Fruit fly (Drosophila melanogaster) whole organism, embryonic: Measurements from ENCODE around the gene Acp76A.
A peak's percentile ranks its signal among the peaks of the same experiment; 100 is the strongest.

Source experiments
- Abd-B ChIP-seq: fragments of 200-800 bp; sonication (Bioruptor generic); optimal IDR thresholded peaks from 2 replicates; lab custom pipeline; 2018; ENCODE audit warnings: missing biosample characterization, mild to moderate bottlenecking, missing genetic modification characterization, moderate library complexity
- Asciz ChIP-seq: fragments of 200-800 bp; sonication (Bioruptor generic); optimal IDR thresholded peaks from 2 replicates; lab custom pipeline; 2017; ENCODE audit warnings: missing biosample characterization, mild to moderate bottlenecking, missing genetic modification characterization, missing genetic modification reagents
- CG10979 ChIP-seq: fragments of 200-800 bp; sonication (Bioruptor generic); optimal IDR thresholded peaks from 2 replicates; lab custom pipeline; 2018; ENCODE audit warnings: missing biosample characterization, mild to moderate bottlenecking, missing genetic modification characterization, moderate library complexity
- CG12104 ChIP-seq: fragments of 200-800 bp; sonication (Bioruptor generic); optimal IDR thresholded peaks from 3 replicates; lab custom pipeline; 2016; ENCODE audit warnings: missing biosample characterization, missing genetic modification characterization
- CG12299 ChIP-seq: fragments of 200-800 bp; sonication (Bioruptor generic); optimal IDR thresholded peaks from 2 replicates; lab custom pipeline; 2018; ENCODE audit warnings: missing biosample characterization, mild to moderate bottlenecking, missing genetic modification characterization
- CG1603 ChIP-seq: fragments of 200-800 bp; sonication (Bioruptor generic); optimal IDR thresholded peaks from 2 replicates; lab custom pipeline; 2019; ENCODE audit warnings: missing biosample characterization, mild to moderate bottlenecking, missing genetic modification characterization, moderate library complexity
- CG16815 ChIP-seq: fragments of 200-800 bp; sonication (Bioruptor generic); optimal IDR thresholded peaks from 3 replicates; lab custom pipeline; 2017; ENCODE audit warnings: missing biosample characterization, mild to moderate bottlenecking, missing genetic modification characterization
- CG17361 ChIP-seq: fragments of 200-800 bp; sonication (Bioruptor generic); IDR thresholded peaks from 3 replicates; pipeline ENCODE4 v1.3.6; 2022; ENCODE audit warnings: missing biosample characterization, missing genetic modification characterization
- CG17568 ChIP-seq: fragments of 200-800 bp; sonication (Bioruptor generic); optimal IDR thresholded peaks from 2 replicates; lab custom pipeline; 2018; ENCODE audit warnings: missing biosample characterization, mild to moderate bottlenecking, missing genetic modification characterization, moderate library complexity
- CG18011 ChIP-seq: fragments of 200-800 bp; sonication (Bioruptor generic); optimal IDR thresholded peaks from 2 replicates; lab custom pipeline; 2017; ENCODE audit warnings: missing biosample characterization, missing genetic modification characterization, mild to moderate bottlenecking, moderate library complexity, missing genotype
- CG2678 ChIP-seq: fragments of 200-800 bp; sonication (Bioruptor generic); optimal IDR thresholded peaks from 3 replicates; lab custom pipeline; 2019; ENCODE audit warnings: missing biosample characterization, mild to moderate bottlenecking, missing genetic modification characterization, moderate library complexity
- CG3065 ChIP-seq: fragments of 200-800 bp; sonication (Bioruptor generic); optimal IDR thresholded peaks from 2 replicates; lab custom pipeline; 2016; ENCODE audit warnings: missing biosample characterization, missing genetic modification characterization
- CG4424 ChIP-seq: fragments of 200-800 bp; sonication (Bioruptor generic); optimal IDR thresholded peaks from 3 replicates; lab custom pipeline; 2016; ENCODE audit warnings: missing biosample characterization, missing genetic modification characterization
- CG4730 ChIP-seq: fragments of 200-800 bp; sonication (Bioruptor generic); IDR thresholded peaks from 2 replicates; pipeline ENCODE4 v1.3.6; 2022; ENCODE audit warnings: missing biosample characterization, missing genetic modification characterization
- CG6765 ChIP-seq: fragments of 200-800 bp; sonication (Bioruptor generic); optimal IDR thresholded peaks from 3 replicates; lab custom pipeline; 2017; ENCODE audit warnings: missing biosample characterization, mild to moderate bottlenecking, missing genetic modification characterization
- CG7271 ChIP-seq: fragments of 200-800 bp; sonication (Bioruptor generic); optimal IDR thresholded peaks from 2 replicates; lab custom pipeline; 2018; ENCODE audit warnings: missing biosample characterization, mild to moderate bottlenecking, missing genetic modification characterization, moderate library complexity
- CG7556 ChIP-seq: fragments of 200-800 bp; sonication (Bioruptor generic); optimal IDR thresholded peaks from 2 replicates; lab custom pipeline; 2017; ENCODE audit warnings: missing biosample characterization, mild to moderate bottlenecking, missing genetic modification characterization
- CG7928 ChIP-seq: fragments of 200-800 bp; sonication (Bioruptor generic); optimal IDR thresholded peaks from 2 replicates; lab custom pipeline; 2017; ENCODE audit warnings: missing biosample characterization, mild to moderate bottlenecking, missing genetic modification characterization
- CG8281 ChIP-seq: fragments of 200-800 bp; sonication (Bioruptor generic); optimal IDR thresholded peaks from 2 replicates; lab custom pipeline; 2018; ENCODE audit warnings: missing biosample characterization, mild to moderate bottlenecking, missing genetic modification characterization, moderate library complexity
- CG8359 ChIP-seq: fragments of 200-800 bp; sonication (Bioruptor generic); optimal IDR thresholded peaks from 2 replicates; lab custom pipeline; 2017; ENCODE audit warnings: missing biosample characterization, mild to moderate bottlenecking, missing genetic modification characterization, borderline replicate concordance
- CG8765 ChIP-seq: fragments of 200-800 bp; sonication (Bioruptor generic); IDR thresholded peaks from 2 replicates; pipeline ENCODE4 v1.3.6; 2022; ENCODE audit warnings: missing biosample characterization, missing genetic modification characterization
- Dfd ChIP-seq, 2 experiments: fragments of >200 bp; optimal IDR thresholded peaks; 2 replicates each; lab custom pipeline; 2017; ENCODE audit warnings: missing biosample characterization in 2 of 2, missing genetic modification characterization in 2 of 2
- Fer1 ChIP-seq: fragments of 200-800 bp; sonication (Bioruptor generic); optimal IDR thresholded peaks from 2 replicates; lab custom pipeline; 2017; ENCODE audit warnings: missing biosample characterization, mild to moderate bottlenecking, missing genetic modification characterization
- Fer3 ChIP-seq: fragments of 200-800 bp; sonication (Bioruptor generic); optimal IDR thresholded peaks from 2 replicates; lab custom pipeline; 2018; ENCODE audit warnings: missing biosample characterization, mild to moderate bottlenecking, missing genetic modification characterization, moderate library complexity
- H2.0 ChIP-seq: fragments of 200-800 bp; sonication (Bioruptor generic); IDR thresholded peaks from 2 replicates; pipeline ENCODE4 v1.3.6; 2022; ENCODE audit warnings: missing biosample characterization, missing genetic modification characterization
- HmgZ ChIP-seq: fragments of 200-800 bp; sonication (Bioruptor generic); optimal IDR thresholded peaks from 2 replicates; lab custom pipeline; 2018; ENCODE audit warnings: missing biosample characterization, mild to moderate bottlenecking, missing genetic modification characterization
- Hsf ChIP-seq: fragments of 200-800 bp; sonication (Bioruptor generic); optimal IDR thresholded peaks from 3 replicates; lab custom pipeline; 2016; ENCODE audit warnings: missing biosample characterization, missing genetic modification characterization
- MBD-R2 ChIP-seq: fragments of 200-800 bp; sonication (Bioruptor generic); IDR thresholded peaks from 2 replicates; pipeline ENCODE4 v1.3.6; 2022; ENCODE audit warnings: missing biosample characterization, missing genetic modification characterization
- Nf-YB ChIP-seq: fragments of 200-800 bp; sonication (Bioruptor generic); optimal IDR thresholded peaks from 3 replicates; lab custom pipeline; 2019; ENCODE audit warnings: missing biosample characterization, mild to moderate bottlenecking, missing genetic modification characterization, moderate library complexity
- Nf-YC ChIP-seq: fragments of 200-800 bp; optimal IDR thresholded peaks from 3 replicates; lab custom pipeline; 2019; ENCODE audit warnings: missing biosample characterization, mild to moderate bottlenecking, missing genetic modification characterization, moderate library complexity
- Scr ChIP-seq: fragments of 200-800 bp; sonication (Bioruptor generic); IDR thresholded peaks from 2 replicates; pipeline ENCODE4 v1.3.6; 2022; ENCODE audit warnings: missing biosample characterization, missing genetic modification characterization; ENCODE audit not compliant: partially characterized antibody
- Ssrp ChIP-seq: fragments of 200-800 bp; sonication (Bioruptor generic); optimal IDR thresholded peaks from 2 replicates; lab custom pipeline; 2018; ENCODE audit warnings: missing biosample characterization, mild to moderate bottlenecking, missing genetic modification characterization, moderate library complexity
- abd-A ChIP-seq: fragments of 200-800 bp; sonication (Bioruptor generic); optimal IDR thresholded peaks from 3 replicates; lab custom pipeline; 2019; ENCODE audit warnings: missing biosample characterization, mild to moderate bottlenecking, missing genetic modification characterization, moderate library complexity
- az2 ChIP-seq: fragments of 200-800 bp; sonication (Bioruptor generic); optimal IDR thresholded peaks from 3 replicates; lab custom pipeline; 2016; ENCODE audit warnings: missing biosample characterization, missing genetic modification characterization
- br ChIP-seq: fragments of >200 bp; optimal IDR thresholded peaks from 2 replicates; lab custom pipeline; 2017
- cg ChIP-seq: fragments of 200-800 bp; sonication (Bioruptor generic); optimal IDR thresholded peaks from 3 replicates; lab custom pipeline; 2019; ENCODE audit warnings: missing biosample characterization, mild to moderate bottlenecking, missing genetic modification characterization, moderate library complexity
- crp ChIP-seq, 2 experiments: fragments of 200-800 bp; sonication (Bioruptor generic); optimal IDR thresholded peaks; 2 replicates in 1 of 2; 3 replicates in 1 of 2; lab custom pipeline; 2017; ENCODE audit warnings: missing biosample characterization in 2 of 2, missing genetic modification characterization in 2 of 2, mild to moderate bottlenecking in 1 of 2, moderate library complexity in 1 of 2
- dmrt11E ChIP-seq: fragments of 200-800 bp; sonication (Bioruptor generic); optimal IDR thresholded peaks from 3 replicates; lab custom pipeline; 2018; ENCODE audit warnings: missing biosample characterization, mild to moderate bottlenecking, missing genetic modification characterization, moderate library complexity
- emc ChIP-seq: fragments of 200-800 bp; sonication (Bioruptor generic); optimal IDR thresholded peaks from 2 replicates; lab custom pipeline; 2016; ENCODE audit warnings: missing biosample characterization, missing genetic modification characterization
- esg ChIP-seq: fragments of 200-800 bp; sonication (Bioruptor generic); conservative IDR thresholded peaks from 2 replicates; pipeline ENCODE4 v1.3.6; 2022; ENCODE audit warnings: missing biosample characterization, missing genetic modification characterization
- grau ChIP-seq: fragments of 200-800 bp; optimal IDR thresholded peaks from 3 replicates; lab custom pipeline; 2019; ENCODE audit warnings: missing biosample characterization, mild to moderate bottlenecking, missing genetic modification characterization, moderate library complexity
- lov ChIP-seq, 2 experiments: fragments of 200-800 bp in 1 of 2; fragments of >200 bp in 1 of 2; sonication (Bioruptor generic) in 1 of 2; IDR thresholded peaks in 1 of 2; optimal IDR thresholded peaks in 1 of 2; 2 replicates in 1 of 2; 3 replicates in 1 of 2; pipeline versions ENCODE4 v1.3.6 to Lab custom; 2017 to 2022; ENCODE audit warnings: missing biosample characterization in 1 of 2, missing genetic modification characterization in 1 of 2
- nom ChIP-seq: fragments of 200-800 bp; sonication (Bioruptor generic); optimal IDR thresholded peaks from 2 replicates; lab custom pipeline; 2017; ENCODE audit warnings: missing biosample characterization, missing genetic modification characterization, mild to moderate bottlenecking, moderate library complexity, missing genetic modification reagents
- pb ChIP-seq: fragments of 200-800 bp; sonication (Bioruptor generic); optimal IDR thresholded peaks from 3 replicates; lab custom pipeline; 2016; ENCODE audit warnings: missing biosample characterization, missing genetic modification characterization
- prd ChIP-seq, 3 experiments: fragments of >200 bp in 2 of 3; fragments of 200-800 bp in 1 of 3; sonication (Bioruptor generic) in 1 of 3; optimal IDR thresholded peaks in 2 of 3; IDR thresholded peaks in 1 of 3; 2 replicates in 2 of 3; 3 replicates in 1 of 3; pipeline versions ENCODE4 v1.3.6 to Lab custom; 2017 to 2022; ENCODE audit warnings: missing biosample characterization in 1 of 3, missing genetic modification characterization in 1 of 3
- sens ChIP-seq: fragments of 200-800 bp; sonication (Bioruptor generic); peaks from one replicate; lab custom pipeline; 2016; ENCODE audit warnings: missing biosample characterization, missing genetic modification characterization
- ttk ChIP-seq: fragments of 200-800 bp; sonication (Bioruptor generic); IDR thresholded peaks from 2 replicates; pipeline ENCODE4 v2.1.2; 2022; ENCODE audit warnings: missing biosample characterization, missing genetic modification characterization
- unpg ChIP-seq: fragments of 200-800 bp; sonication (Bioruptor generic); optimal IDR thresholded peaks from 3 replicates; lab custom pipeline; 2018; ENCODE audit warnings: missing biosample characterization, mild to moderate bottlenecking, missing genetic modification characterization, moderate library complexity

The Acp76A gene

DNA sequence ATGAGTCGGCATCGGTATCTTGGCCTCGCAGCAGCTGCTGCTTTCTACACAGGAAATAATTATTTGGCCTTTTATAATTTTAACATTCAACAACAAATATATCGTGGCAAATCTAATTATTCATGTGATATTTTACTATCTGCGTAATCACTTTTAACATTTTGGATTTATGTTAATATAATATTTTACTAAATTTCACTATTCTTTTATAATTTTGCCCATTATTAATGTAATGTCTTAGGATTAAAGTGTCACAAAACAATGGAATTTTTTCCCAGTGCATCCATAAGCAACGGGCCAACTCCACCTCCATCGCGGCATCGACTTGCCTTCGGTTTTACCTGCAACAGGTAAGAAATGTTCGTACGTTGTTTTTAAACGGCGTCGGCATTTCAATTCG, 9.3 kb downstream of the Acp76A start (continued):
- TF ChIP-seq CG18011 (GFP tag; lab: Kevin White, UChicago) (peak; percentile 18), emc (no peak), lov (optimal IDR thresholded peaks at IDR 0.05; lab: Kevin White, UChicago) (no peak), lov (GFP tag; IDR thresholded peaks at IDR 0.05; lab: Robert Waterston, UW) (0 out of 3 replicates have a peak, but pooled peaks have one; percentile 15), Ssrp (peak; percentile 93), prd (optimal IDR thresholded peaks at IDR 0.05; lab: Kevin White, UChicago) (no peak), prd (GFP tag; IDR thresholded peaks at IDR 0.05; lab: Robert Waterston, UW) (peak; percentile 91), CG10979 (peak; percentile 97), CG8359 (GFP tag; lab: Kevin White, UChicago) (peak; percentile 75), pb (GFP tag; lab: Kevin White, UChicago) (no peak), dmrt11E (peak; percentile 97), grau (tag; lab: Kevin White, UChicago) (peak; percentile 89), CG12104 (GFP tag; lab: Kevin White, UChicago) (peak; percentile 53), ttk (GFP tag; lab: Robert Waterston, UW) (peak; percentile 61; the same call in 1 of the 2 replicates), Scr (GFP tag; lab: Robert Waterston, UW) (no peak), CG4730 (GFP tag; lab: Robert Waterston, UW) (peak; percentile 32; the same call in 1 of the 2 replicates), CG6765 (GFP tag; lab: Kevin White, UChicago) (no peak), Abd-B (GFP tag; lab: Kevin White, UChicago) (peak; percentile 86), cg (GFP tag; lab: Kevin White, UChicago) (no peak), Fer1 (GFP tag; lab: Kevin White, UChicago) (peak; percentile 51), CG8281 (tag; lab: Kevin White, UChicago) (peak; percentile 63), nom (GFP tag; lab: Kevin White, UChicago) (peak; percentile 92), CG3065 (GFP tag; lab: Kevin White, UChicago) (peak; percentile 35), Hsf (GFP tag; lab: Kevin White, UChicago) (peak; percentile 40), Fer3 (peak; percentile 70), CG7271 (tag; lab: Kevin White, UChicago) (peak; percentile 88), CG17361 (GFP tag; lab: Robert Waterston, UW) (peak; percentile 95), CG17568 (GFP tag; lab: Kevin White, UChicago) (peak; percentile 64), CG1603 (tag; lab: Kevin White, UChicago) (peak; percentile 77), Nf-YB (GFP tag; lab: Kevin White, UChicago) (peak; percentile 74), Nf-YC (tag; lab: Kevin White, UChicago) (peak; percentile 54), CG8765 (GFP tag; lab: Robert Waterston, UW) (peak; percentile 48; the same call in 1 of the 2 replicates), Asciz (GFP tag; lab: Kevin White, UChicago) (peak; percentile 83), CG7556 (GFP tag; lab: Kevin White, UChicago) (peak; percentile 90), sens (GFP tag; lab: Kevin White, UChicago) (peak; percentile 93), unpg (peak; percentile 90), HmgZ (tag; lab: Kevin White, UChicago) (peak; percentile 39), CG4424 (GFP tag; lab: Kevin White, UChicago) (peak; percentile 84), H2.0 (GFP tag; lab: Robert Waterston, UW) (peak; percentile 46; the same call in 1 of the 2 replicates), MBD-R2 (no peak), CG16815 (GFP tag; lab: Kevin White, UChicago) (peak; percentile 83), CG12299 (peak; percentile 65), abd-A (tag; lab: Kevin White, UChicago) (no peak), CG2678 (tag; lab: Kevin White, UChicago) (peak; percentile 91), esg (GFP tag; lab: Robert Waterston, UW) (peak; percentile 72), crp (GFP tag; optimal IDR thresholded peaks at IDR 0.05; lab: Kevin White, UChicago) (peak in 1 of 2 experiments; percentile 43), br (lab: Kevin White, UChicago) (no peak), az2 (GFP tag; lab: Kevin White, UChicago) (peak; percentile 76), Dfd (GFP tag; optimal IDR thresholded peaks at IDR 0.05; lab: Kevin White, UChicago) (no peak), CG7928 (GFP tag; lab: Kevin White, UChicago) (no peak)
